Fruit fly (Drosophila melanogaster) whole organism, embryonic: ENCODE data around the gene SK.

Experiments used
- Adf1 ChIP-seq: fragments of 200-800 bp; sonication (Bioruptor generic); IDR thresholded peaks from 2 replicates; pipeline ENCODE4 v1.3.6; 2022; ENCODE audit warnings: missing biosample characterization, missing genetic modification characterization
- Aef1 ChIP-seq: fragments of 200-800 bp; sonication (Bioruptor generic); IDR thresholded peaks from 3 replicates; pipeline ENCODE4 v1.3.6; 2022; ENCODE audit warnings: missing biosample characterization, missing genetic modification characterization
- Asciz ChIP-seq: fragments of 200-800 bp; sonication (Bioruptor generic); optimal IDR thresholded peaks from 2 replicates; lab custom pipeline; 2017; ENCODE audit warnings: missing biosample characterization, mild to moderate bottlenecking, missing genetic modification characterization, missing genetic modification reagents
- B-H1 ChIP-seq: fragments of 200-800 bp; sonication (Bioruptor generic); IDR thresholded peaks from 3 replicates; pipeline ENCODE4 v1.3.6; 2022; ENCODE audit warnings: missing biosample characterization, missing genetic modification characterization
- CG10654 ChIP-seq: fragments of 200-800 bp; sonication (Bioruptor generic); optimal IDR thresholded peaks from 2 replicates; lab custom pipeline; 2016; ENCODE audit warnings: missing biosample characterization, missing genetic modification characterization
- CG12104 ChIP-seq: fragments of 200-800 bp; sonication (Bioruptor generic); optimal IDR thresholded peaks from 3 replicates; lab custom pipeline; 2016; ENCODE audit warnings: missing biosample characterization, missing genetic modification characterization
- CG13894 ChIP-seq: fragments of 200-800 bp; sonication (Bioruptor generic); optimal IDR thresholded peaks from 3 replicates; lab custom pipeline; 2018; ENCODE audit warnings: missing biosample characterization, mild to moderate bottlenecking, missing genetic modification characterization, moderate library complexity
- CG14014 ChIP-seq: fragments of 200-800 bp; sonication (Bioruptor generic); IDR thresholded peaks from 2 replicates; pipeline ENCODE4 v1.3.6; 2022; ENCODE audit warnings: missing biosample characterization, missing genetic modification characterization
- CG14441 ChIP-seq: fragments of 200-800 bp; sonication (Bioruptor generic); IDR thresholded peaks from 2 replicates; pipeline ENCODE4 v1.3.6; 2022; ENCODE audit warnings: missing biosample characterization, missing genetic modification characterization
- CG14710 ChIP-seq: fragments of 200-800 bp; sonication (Bioruptor generic); optimal IDR thresholded peaks from 3 replicates; lab custom pipeline; 2019; ENCODE audit warnings: missing biosample characterization, mild to moderate bottlenecking, missing genetic modification characterization, moderate library complexity
- CG15479 ChIP-seq: fragments of 200-800 bp; sonication (Bioruptor generic); optimal IDR thresholded peaks from 3 replicates; lab custom pipeline; 2019; ENCODE audit warnings: missing biosample characterization, mild to moderate bottlenecking, missing genetic modification characterization, moderate library complexity
- CG15601 ChIP-seq: fragments of 200-800 bp; sonication (Bioruptor generic); optimal IDR thresholded peaks from 3 replicates; lab custom pipeline; 2019; ENCODE audit warnings: missing biosample characterization, mild to moderate bottlenecking, missing genetic modification characterization, moderate library complexity
- CG16815 ChIP-seq: fragments of 200-800 bp; sonication (Bioruptor generic); optimal IDR thresholded peaks from 3 replicates; lab custom pipeline; 2017; ENCODE audit warnings: missing biosample characterization, mild to moderate bottlenecking, missing genetic modification characterization
- CG17186 ChIP-seq: fragments of 200-800 bp; sonication (Bioruptor generic); optimal IDR thresholded peaks from 3 replicates; lab custom pipeline; 2017; ENCODE audit warnings: missing biosample characterization, missing genetic modification reagents, missing genetic modification characterization
- CG17802 ChIP-seq: fragments of 200-800 bp; sonication (Bioruptor generic); optimal IDR thresholded peaks from 2 replicates; lab custom pipeline; 2018; ENCODE audit warnings: missing biosample characterization, mild to moderate bottlenecking, missing genetic modification characterization, moderate library complexity
- CG1792 ChIP-seq: fragments of 200-800 bp; sonication (Bioruptor generic); optimal IDR thresholded peaks from 2 replicates; lab custom pipeline; 2016; ENCODE audit warnings: missing biosample characterization, missing genetic modification characterization
- CG2712 ChIP-seq: fragments of 200-800 bp; optimal IDR thresholded peaks from 3 replicates; lab custom pipeline; 2019; ENCODE audit warnings: missing biosample characterization, mild to moderate bottlenecking, missing genetic modification characterization, moderate library complexity
- CG30020 ChIP-seq: fragments of 200-800 bp; optimal IDR thresholded peaks from 2 replicates; lab custom pipeline; 2019; ENCODE audit warnings: missing biosample characterization, mild to moderate bottlenecking, missing genetic modification characterization, moderate library complexity
- CG4617 ChIP-seq: fragments of 200-800 bp; sonication (Bioruptor generic); optimal IDR thresholded peaks from 3 replicates; lab custom pipeline; 2016; ENCODE audit warnings: missing biosample characterization, missing genetic modification characterization, borderline replicate concordance
- CG6765 ChIP-seq: fragments of 200-800 bp; sonication (Bioruptor generic); optimal IDR thresholded peaks from 3 replicates; lab custom pipeline; 2017; ENCODE audit warnings: missing biosample characterization, mild to moderate bottlenecking, missing genetic modification characterization
- CG8089 ChIP-seq: fragments of 200-800 bp; sonication (Bioruptor generic); optimal IDR thresholded peaks from 3 replicates; lab custom pipeline; 2016; ENCODE audit warnings: missing biosample characterization, missing genetic modification characterization
- CG8359 ChIP-seq: fragments of 200-800 bp; sonication (Bioruptor generic); optimal IDR thresholded peaks from 2 replicates; lab custom pipeline; 2017; ENCODE audit warnings: missing biosample characterization, mild to moderate bottlenecking, missing genetic modification characterization, borderline replicate concordance
- CG9727 ChIP-seq: fragments of 200-800 bp; sonication (Bioruptor generic); optimal IDR thresholded peaks from 3 replicates; lab custom pipeline; 2017; ENCODE audit warnings: missing biosample characterization, mild to moderate bottlenecking, missing genetic modification characterization
- CkIIα-i1 ChIP-seq: fragments of 200-800 bp; sonication (Bioruptor generic); IDR thresholded peaks from 2 replicates; pipeline ENCODE4 v1.3.6; 2022; ENCODE audit warnings: missing biosample characterization, missing genetic modification characterization
- Dip2 ChIP-seq: fragments of 200-800 bp; sonication (Bioruptor generic); IDR thresholded peaks from 2 replicates; pipeline ENCODE4 v1.3.6; 2022; ENCODE audit warnings: missing biosample characterization, missing genetic modification characterization
- Dp ChIP-seq: fragments of 200-800 bp; sonication (Bioruptor generic); optimal IDR thresholded peaks from 2 replicates; lab custom pipeline; 2018; ENCODE audit warnings: missing biosample characterization, mild to moderate bottlenecking, missing genetic modification characterization, moderate library complexity
- HmgD ChIP-seq: fragments of 200-800 bp; sonication (Bioruptor generic); optimal IDR thresholded peaks from 3 replicates; lab custom pipeline; 2016; ENCODE audit warnings: missing biosample characterization, missing genetic modification characterization
- Hr39 ChIP-seq: fragments of >200 bp; optimal IDR thresholded peaks from 2 replicates; lab custom pipeline; 2017
- NC2β ChIP-seq: fragments of 200-800 bp; sonication (Bioruptor generic); optimal IDR thresholded peaks from 2 replicates; lab custom pipeline; 2016; ENCODE audit warnings: missing biosample characterization, missing genetic modification characterization
- NK7.1 ChIP-seq: fragments of 200-800 bp; sonication (Bioruptor generic); optimal IDR thresholded peaks from 3 replicates; lab custom pipeline; 2016; ENCODE audit warnings: missing biosample characterization, missing genetic modification characterization
- Nf-YB ChIP-seq: fragments of 200-800 bp; sonication (Bioruptor generic); optimal IDR thresholded peaks from 3 replicates; lab custom pipeline; 2019; ENCODE audit warnings: missing biosample characterization, mild to moderate bottlenecking, missing genetic modification characterization, moderate library complexity
- Oli ChIP-seq: fragments of 200-800 bp; sonication (Bioruptor generic); optimal IDR thresholded peaks from 2 replicates; lab custom pipeline; 2018; ENCODE audit warnings: missing biosample characterization, mild to moderate bottlenecking, missing genetic modification characterization, moderate library complexity
- Ptx1 ChIP-seq: fragments of 200-800 bp; sonication (Bioruptor generic); IDR thresholded peaks from 2 replicates; pipeline ENCODE4 v1.3.6; 2022; ENCODE audit warnings: missing biosample characterization, missing genetic modification characterization
- Usf ChIP-seq: fragments of 200-800 bp; sonication (Bioruptor generic); optimal IDR thresholded peaks from 2 replicates; lab custom pipeline; 2017; ENCODE audit warnings: missing genotype, missing biosample characterization, missing genetic modification characterization
- ci ChIP-seq: fragments of 200-800 bp; sonication (Bioruptor generic); IDR thresholded peaks from 3 replicates; pipeline ENCODE4 v1.3.6; 2022; ENCODE audit warnings: missing biosample characterization, missing genetic modification characterization
- fd102C ChIP-seq: fragments of 200-800 bp; sonication (Bioruptor generic); optimal IDR thresholded peaks from 2 replicates; lab custom pipeline; 2018; ENCODE audit warnings: missing biosample characterization, mild to moderate bottlenecking, missing genetic modification characterization, moderate library complexity
- fd64A ChIP-seq: fragments of 200-800 bp; sonication (Bioruptor generic); optimal IDR thresholded peaks from 3 replicates; lab custom pipeline; 2018; ENCODE audit warnings: missing biosample characterization, mild to moderate bottlenecking, missing genetic modification characterization
- ham ChIP-seq: fragments of 200-800 bp; sonication (Bioruptor generic); IDR thresholded peaks from 2 replicates; pipeline ENCODE4 v1.3.6; 2022; ENCODE audit warnings: missing biosample characterization, missing genetic modification characterization
- her ChIP-seq: fragments of 200-800 bp; sonication (Bioruptor generic); optimal IDR thresholded peaks from 2 replicates; lab custom pipeline; 2016; ENCODE audit warnings: missing biosample characterization, missing genetic modification characterization
- oc ChIP-seq: fragments of 200-800 bp; sonication (Bioruptor generic); optimal IDR thresholded peaks from 2 replicates; lab custom pipeline; 2018; ENCODE audit warnings: missing biosample characterization, mild to moderate bottlenecking, missing genetic modification characterization, moderate library complexity
- org-1 ChIP-seq: fragments of 200-800 bp; sonication (Bioruptor generic); optimal IDR thresholded peaks from 2 replicates; lab custom pipeline; 2017; ENCODE audit warnings: missing biosample characterization, missing genetic modification characterization
- pita ChIP-seq: fragments of 200-800 bp; sonication (Bioruptor generic); optimal IDR thresholded peaks from 2 replicates; lab custom pipeline; 2017; ENCODE audit warnings: missing biosample characterization, mild to moderate bottlenecking, missing genetic modification characterization
- pnt ChIP-seq: fragments of 200-800 bp; sonication (Bioruptor generic); optimal IDR thresholded peaks from 3 replicates; lab custom pipeline; 2016; ENCODE audit warnings: missing biosample characterization, missing genetic modification characterization
- pum ChIP-seq: fragments of 200-800 bp; sonication (Bioruptor generic); optimal IDR thresholded peaks from 2 replicates; lab custom pipeline; 2016; ENCODE audit warnings: missing biosample characterization, missing genetic modification characterization
- ranshi ChIP-seq: fragments of 200-800 bp; sonication (Bioruptor generic); IDR thresholded peaks from 2 replicates; pipeline ENCODE4 v1.3.6; 2022; ENCODE audit warnings: missing biosample characterization, missing genetic modification characterization
- run ChIP-seq: fragments of 200-800 bp; sonication (Bioruptor generic); optimal IDR thresholded peaks from 3 replicates; lab custom pipeline; 2018; ENCODE audit warnings: missing biosample characterization, mild to moderate bottlenecking, missing genetic modification characterization
- sug ChIP-seq: fragments of 200-800 bp; optimal IDR thresholded peaks from 2 replicates; lab custom pipeline; 2019; ENCODE audit warnings: missing biosample characterization, mild to moderate bottlenecking, missing genetic modification characterization, moderate library complexity
- tap ChIP-seq: fragments of 200-800 bp; optimal IDR thresholded peaks from 3 replicates; lab custom pipeline; 2019; ENCODE audit warnings: missing biosample characterization, mild to moderate bottlenecking, missing genetic modification characterization, moderate library complexity
- unpg ChIP-seq: fragments of 200-800 bp; sonication (Bioruptor generic); optimal IDR thresholded peaks from 3 replicates; lab custom pipeline; 2018; ENCODE audit warnings: missing biosample characterization, mild to moderate bottlenecking, missing genetic modification characterization, moderate library complexity
- usp ChIP-seq: fragments of >200 bp; optimal IDR thresholded peaks from 2 replicates; lab custom pipeline; 2017; ENCODE audit warnings: missing biosample characterization, missing genetic modification characterization
- zfh2 ChIP-seq: fragments of 200-800 bp; sonication (Bioruptor generic); optimal IDR thresholded peaks from 2 replicates; lab custom pipeline; 2016; ENCODE audit warnings: missing biosample characterization, missing genetic modification characterization

SK gene

dm6 chrX:5322459-5322883, 17.6 kb upstream of the SK start, which contains the start of gene Rnp4F (continued):
- TF ChIP-seq CG8359 (GFP tag; lab: Kevin White, UChicago), result no peak
- peak; percentile 68 for TF ChIP-seq Usf (GFP tag; lab: Kevin White, UChicago)
- peak; percentile 43 for TF ChIP-seq NC2β
- no peak for TF ChIP-seq Hr39 (lab: Kevin White, UChicago)
- TF ChIP-seq org-1 (GFP tag; lab: Kevin White, UChicago), result no peak
- peak; percentile 51 for TF ChIP-seq CG10654 (GFP tag; lab: Kevin White, UChicago)
- peak; percentile 50 for TF ChIP-seq CG14710
- peak; percentile 72 for TF ChIP-seq Ptx1 (GFP tag; lab: Robert Waterston, UW)
- no peak for TF ChIP-seq CG6765 (GFP tag; lab: Kevin White, UChicago)
- no peak for TF ChIP-seq fd102C (GFP tag; lab: Kevin White, UChicago)
- TF ChIP-seq ci, result peak; percentile 67; the same call in 2 of the 3 replicates
- TF ChIP-seq CG16815 (GFP tag; lab: Kevin White, UChicago), result peak; percentile 48
- TF ChIP-seq her (GFP tag; lab: Kevin White, UChicago), result peak; percentile 70
- peak; percentile 87 for TF ChIP-seq CG30020 (tag; lab: Kevin White, UChicago)
- peak; percentile 28; the same call in 1 of the 2 replicates for TF ChIP-seq ham (GFP tag; lab: Robert Waterston, UW)
- peak; percentile 72 for TF ChIP-seq pum
- no peak for TF ChIP-seq Nf-YB (GFP tag; lab: Kevin White, UChicago)
- peak; percentile 64 for TF ChIP-seq CG9727 (GFP tag; lab: Kevin White, UChicago)
- TF ChIP-seq CG15601 (tag; lab: Kevin White, UChicago), result no peak
- peak; percentile 35; the same call in 1 of the 3 replicates for TF ChIP-seq B-H1 (GFP tag; lab: Robert Waterston, UW)
- peak; percentile 73 for TF ChIP-seq pnt (GFP tag; lab: Kevin White, UChicago)
- TF ChIP-seq unpg, result no peak
- TF ChIP-seq zfh2 (GFP tag; lab: Kevin White, UChicago), result peak; percentile 89
- peak; percentile 58 for TF ChIP-seq CG8089 (GFP tag; lab: Kevin White, UChicago)
- TF ChIP-seq Aef1 (GFP tag; lab: Robert Waterston, UW), result peak; percentile 67
- TF ChIP-seq Oli (tag; lab: Kevin White, UChicago), result no peak
- no peak for TF ChIP-seq usp (GFP tag; lab: Kevin White, UChicago)
- peak; percentile 96 for TF ChIP-seq CG17802 (tag; lab: Kevin White, UChicago)
- peak; percentile 72 for TF ChIP-seq CG4617
- TF ChIP-seq CG12104, result peak; percentile 49
- TF ChIP-seq CG15479 (GFP tag; lab: Kevin White, UChicago), result no peak
- no peak for TF ChIP-seq pita (GFP tag; lab: Kevin White, UChicago)
- peak; percentile 27 for TF ChIP-seq CG13894
- TF ChIP-seq CkIIα-i1, result no peak
- TF ChIP-seq Asciz (GFP tag; lab: Kevin White, UChicago), result no peak
- TF ChIP-seq fd64A (GFP tag; lab: Kevin White, UChicago), result no peak
- peak; percentile 57; the same call in 1 of the 2 replicates for TF ChIP-seq CG14014 (GFP tag; lab: Robert Waterston, UW)
- peak; percentile 34 for TF ChIP-seq CG2712 (tag; lab: Kevin White, UChicago)
- TF ChIP-seq HmgD, result peak; percentile 70
- no peak for TF ChIP-seq run (tag; lab: Kevin White, UChicago)
- no peak for TF ChIP-seq oc
- TF ChIP-seq CG14441 (GFP tag; lab: Robert Waterston, UW), result peak; percentile 66
- no peak for TF ChIP-seq sug (tag; lab: Kevin White, UChicago)
- TF ChIP-seq NK7.1 (GFP tag; lab: Kevin White, UChicago), result peak; percentile 56
- peak; percentile 55 for TF ChIP-seq Dp
- no peak; the same call in 1 of the 2 replicates for TF ChIP-seq Adf1 (GFP tag; lab: Robert Waterston, UW)
- peak; percentile 45 for TF ChIP-seq CG1792
- peak; percentile 86 for TF ChIP-seq CG17186 (GFP tag; lab: Kevin White, UChicago)
- peak; percentile 71 for TF ChIP-seq ranshi (GFP tag; lab: Robert Waterston, UW)
- no peak for TF ChIP-seq Dip2 (GFP tag; lab: Robert Waterston, UW)
- TF ChIP-seq tap (tag; lab: Kevin White, UChicago), result no peak
